Comparison of ENCODE assay signal across 3 fruit fly cellular contexts in genomic region chr2L:21309754-21310426, dm6.
TF ChIP-seq lines count a peak whose summit lies in the region.

Mondo (minus strand) TSS chr2L:21310050.

TF ChIP-seq in whole organism, embryonic, 481 proteins besides CTCF, POLR2A, EP300 and RAD21 (continued from another document and continues in another):
- TF ChIP-seq CG8359 (GFP tag; optimal IDR thresholded peaks at IDR 0.05; lab: Kevin White, UChicago; ENCODE audit: borderline replicate concordance) = no peak
- TF ChIP-seq insv (GFP tag; optimal IDR thresholded peaks at IDR 0.05; lab: Kevin White, UChicago) = no peak
- TF ChIP-seq CG14965 (GFP tag; optimal IDR thresholded peaks at IDR 0.05; lab: Kevin White, UChicago; ENCODE audit: borderline replicate concordance) = no peak
- TF ChIP-seq lbe (GFP tag; optimal IDR thresholded peaks at IDR 0.05; lab: Kevin White, UChicago) = no peak
- TF ChIP-seq Trl (optimal IDR thresholded peaks at IDR 0.05; lab: Kevin White, UChicago) = peak in 1 of 2 experiments; percentile 44
- no peak for TF ChIP-seq Trl (GFP tag; optimal IDR thresholded peaks at IDR 0.05; lab: Kevin White, UChicago)
- peak; percentile 50 for TF ChIP-seq dmrt11E (tag; optimal IDR thresholded peaks at IDR 0.05; lab: Kevin White, UChicago)
- no peak for TF ChIP-seq CG4282 (GFP tag; optimal IDR thresholded peaks at IDR 0.05; lab: Kevin White, UChicago)
- no peak for TF ChIP-seq lola (GFP tag; optimal IDR thresholded peaks at IDR 0.05; lab: Kevin White, UChicago)
- TF ChIP-seq CG4617 (GFP tag; optimal IDR thresholded peaks at IDR 0.05; lab: Kevin White, UChicago; ENCODE audit: borderline replicate concordance) = peak; percentile 24
- no peak for TF ChIP-seq CG15011 (GFP tag; optimal IDR thresholded peaks at IDR 0.05; lab: Kevin White, UChicago)
- no peak for TF ChIP-seq gcm2 (GFP tag; optimal IDR thresholded peaks at IDR 0.05; lab: Kevin White, UChicago)
- TF ChIP-seq Stat92E (GFP tag; optimal IDR thresholded peaks at IDR 0.05; lab: Kevin White, UChicago) = peak in 1 of 3 experiments; percentile 8
- no peak for TF ChIP-seq CG32772 (GFP tag; IDR thresholded peaks at IDR 0.05; lab: Robert Waterston, UW)
- TF ChIP-seq Oaz (GFP tag; IDR thresholded peaks at IDR 0.05; lab: Robert Waterston, UW) = no peak
- TF ChIP-seq CG17361 (GFP tag; IDR thresholded peaks at IDR 0.05; lab: Robert Waterston, UW) = peak; percentile 79; the same call in 2 of the 3 replicates
- no peak for TF ChIP-seq inv (GFP tag; IDR thresholded peaks at IDR 0.05; lab: Robert Waterston, UW; ENCODE audit: partially characterized antibody)
- TF ChIP-seq ab (GFP tag; optimal IDR thresholded peaks at IDR 0.05; lab: Kevin White, UChicago) = no peak
- peak; percentile 63; the same call in 1 of the 3 replicates for TF ChIP-seq ci (GFP tag; IDR thresholded peaks at IDR 0.05; lab: Robert Waterston, UW)
- TF ChIP-seq grau (tag; optimal IDR thresholded peaks at IDR 0.05; lab: Kevin White, UChicago) = peak; percentile 32
- peak; percentile 28 for TF ChIP-seq CG2712 (tag; optimal IDR thresholded peaks at IDR 0.05; lab: Kevin White, UChicago)
- no peak for TF ChIP-seq fd64A (GFP tag; optimal IDR thresholded peaks at IDR 0.05; lab: Kevin White, UChicago)
- TF ChIP-seq CG1832 (GFP tag; optimal IDR thresholded peaks at IDR 0.05; lab: Kevin White, UChicago) = no peak
- no peak for TF ChIP-seq onecut (GFP tag; IDR thresholded peaks at IDR 0.05; lab: Robert Waterston, UW)
- no peak for TF ChIP-seq cato (GFP tag; optimal IDR thresholded peaks at IDR 0.05; lab: Kevin White, UChicago; ENCODE audit: borderline replicate concordance)
- TF ChIP-seq sima (GFP tag; optimal IDR thresholded peaks at IDR 0.05; lab: Kevin White, UChicago) = no peak
- TF ChIP-seq Dip2 (GFP tag; IDR thresholded peaks at IDR 0.05; lab: Robert Waterston, UW) = no peak
- TF ChIP-seq lov (optimal IDR thresholded peaks at IDR 0.05; lab: Kevin White, UChicago) = no peak
- TF ChIP-seq lov (GFP tag; IDR thresholded peaks at IDR 0.05; lab: Robert Waterston, UW) = no peak
- TF ChIP-seq NFAT (GFP tag; IDR thresholded peaks at IDR 0.05; lab: Robert Waterston, UW) = no peak; the same call in 1 of the 2 replicates
- no peak for TF ChIP-seq sr (GFP tag; IDR thresholded peaks at IDR 0.05; lab: Robert Waterston, UW)
- TF ChIP-seq chinmo (GFP tag; IDR thresholded peaks at IDR 0.05; lab: Robert Waterston, UW; ENCODE audit: partially characterized antibody) = peak; percentile 69; the same call in 2 of the 4 replicates
- TF ChIP-seq tio (GFP tag; optimal IDR thresholded peaks at IDR 0.05; lab: Kevin White, UChicago) = no peak
- peak; percentile 60 for TF ChIP-seq CG15479 (GFP tag; optimal IDR thresholded peaks at IDR 0.05; lab: Kevin White, UChicago)
- peak; percentile 77 for TF ChIP-seq cg (GFP tag; optimal IDR thresholded peaks at IDR 0.05; lab: Kevin White, UChicago)
- TF ChIP-seq Sox102F (GFP tag; optimal IDR thresholded peaks at IDR 0.05; lab: Kevin White, UChicago) = peak; percentile 45
- no peak for TF ChIP-seq Lim3 (GFP tag; IDR thresholded peaks at IDR 0.05; lab: Robert Waterston, UW)
- no peak for TF ChIP-seq gsb-n (tag; optimal IDR thresholded peaks at IDR 0.05; lab: Kevin White, UChicago)
- no peak for TF ChIP-seq Atf-2 (GFP tag; optimal IDR thresholded peaks at IDR 0.05; lab: Kevin White, UChicago)
- TF ChIP-seq cad (GFP tag; optimal IDR thresholded peaks at IDR 0.05; lab: Kevin White, UChicago) = no peak
- no peak for TF ChIP-seq Scr (GFP tag; IDR thresholded peaks at IDR 0.05; lab: Robert Waterston, UW; ENCODE audit: partially characterized antibody)
- TF ChIP-seq hbn (GFP tag; IDR thresholded peaks at IDR 0.05; lab: Robert Waterston, UW; ENCODE audit: partially characterized antibody) = 0 out of 2 replicates have a peak, but pooled peaks have one; percentile 8

TF ChIP-seq in whole organism, prepupa, 60 proteins besides CTCF, POLR2A, EP300 and RAD21 (continued from another document):
- TF ChIP-seq dsx (GFP tag; optimal IDR thresholded peaks at IDR 0.05; lab: Kevin White, UChicago; ENCODE audit: poor library complexity, severe bottlenecking) (no peak), Smox (GFP tag; optimal IDR thresholded peaks at IDR 0.05; lab: Kevin White, UChicago) (no peak), Ets96B (tag; optimal IDR thresholded peaks at IDR 0.05; lab: Kevin White, UChicago) (peak; percentile 16), CG6808 (GFP tag; optimal IDR thresholded peaks at IDR 0.05; lab: Kevin White, UChicago) (no peak), fkh (GFP tag; optimal IDR thresholded peaks at IDR 0.05; lab: Kevin White, UChicago) (no peak), CG6276 (GFP tag; optimal IDR thresholded peaks at IDR 0.05; lab: Kevin White, UChicago) (no peak), CG4318 (GFP tag; optimal IDR thresholded peaks at IDR 0.05; lab: Kevin White, UChicago) (no peak), esn (GFP tag; optimal IDR thresholded peaks at IDR 0.05; lab: Kevin White, UChicago) (peak; percentile 24), Blimp-1 (GFP tag; optimal IDR thresholded peaks at IDR 0.05; lab: Kevin White, UChicago) (no peak), CG11294 (GFP tag; IDR thresholded peaks at IDR 0.05; lab: Robert Waterston, UW) (peak; percentile 46; the same call in 1 of the 2 replicates), CG3032 (tag; optimal IDR thresholded peaks at IDR 0.05; lab: Kevin White, UChicago) (peak; percentile 42), Sox14 (GFP tag; optimal IDR thresholded peaks at IDR 0.05; lab: Kevin White, UChicago) (no peak), Hr39 (GFP tag; optimal IDR thresholded peaks at IDR 0.05; lab: Kevin White, UChicago) (peak; percentile 4), fd85E (GFP tag; optimal IDR thresholded peaks at IDR 0.05; lab: Kevin White, UChicago) (no peak), fd59A (GFP tag; optimal IDR thresholded peaks at IDR 0.05; lab: Kevin White, UChicago) (no peak), Hr4 (GFP tag; optimal IDR thresholded peaks at IDR 0.05; lab: Kevin White, UChicago) (peak; percentile 25), CG10631 (GFP tag; optimal IDR thresholded peaks at IDR 0.05; lab: Kevin White, UChicago) (peak; percentile 59), ss (GFP tag; optimal IDR thresholded peaks at IDR 0.05; lab: Kevin White, UChicago) (no peak), CG31627 (GFP tag; optimal IDR thresholded peaks at IDR 0.05; lab: Kevin White, UChicago) (no peak), Eip75B (GFP tag; optimal IDR thresholded peaks at IDR 0.05; lab: Kevin White, UChicago) (no peak), spab (GFP tag; optimal IDR thresholded peaks at IDR 0.05; lab: Kevin White, UChicago) (no peak), CG11762 (GFP tag; optimal IDR thresholded peaks at IDR 0.05; lab: Kevin White, UChicago; ENCODE audit: insufficient read depth) (no peak), salr (GFP tag; optimal IDR thresholded peaks at IDR 0.05; lab: Kevin White, UChicago) (no peak), dac (GFP tag; optimal IDR thresholded peaks at IDR 0.05; lab: Kevin White, UChicago) (no peak), CG6854 (GFP tag; optimal IDR thresholded peaks at IDR 0.05; lab: Kevin White, UChicago) (no peak), Eip78C (GFP tag; lab: Kevin White, UChicago) (no peak), Ets21C (GFP tag; optimal IDR thresholded peaks at IDR 0.05; lab: Kevin White, UChicago) (no peak), acj6 (GFP tag; optimal IDR thresholded peaks at IDR 0.05; lab: Kevin White, UChicago) (no peak), CG8319 (GFP tag; optimal IDR thresholded peaks at IDR 0.05; lab: Kevin White, UChicago) (no peak), CG15336 (GFP tag; IDR thresholded peaks at IDR 0.05; lab: Robert Waterston, UW) (peak; percentile 48), achi (GFP tag; optimal IDR thresholded peaks at IDR 0.05; lab: Kevin White, UChicago) (no peak), vri (GFP tag; optimal IDR thresholded peaks at IDR 0.05; lab: Kevin White, UChicago) (no peak), CG7368 (GFP tag; optimal IDR thresholded peaks at IDR 0.05; lab: Kevin White, UChicago) (no peak), Eip93F (GFP tag; optimal IDR thresholded peaks at IDR 0.05; lab: Kevin White, UChicago) (no peak), Hr38 (GFP tag; optimal IDR thresholded peaks at IDR 0.05; lab: Kevin White, UChicago) (no peak), svp (GFP tag; lab: Kevin White, UChicago) (peak; percentile 95)

TF ChIP-seq in whole organism, wandering third instar larva, 38 proteins besides CTCF, POLR2A, EP300 and RAD21 (continued from another document):
- TF ChIP-seq brk (GFP tag; optimal IDR thresholded peaks at IDR 0.05; lab: Kevin White, UChicago) (no peak), tai (GFP tag; optimal IDR thresholded peaks at IDR 0.05; lab: Kevin White, UChicago) (no peak), Jra (GFP tag; optimal IDR thresholded peaks at IDR 0.05; lab: Kevin White, UChicago) (no peak)
TF ChIP-seq in whole organism, wandering third instar larva: peak in this region for 8.
